Worm (Caenorhabditis elegans) whole organism, L1 larva: Measurements from ENCODE around the gene fip-5.

Experiments
- aha-1 ChIP-seq: fragments of 150-350 bp; optimal IDR thresholded peaks from 2 replicates; lab custom pipeline; 2014; ENCODE audit warnings: missing biosample characterization, missing genetic modification characterization
- blmp-1 ChIP-seq: fragments of 150-350 bp; optimal IDR thresholded peaks from 2 replicates; lab custom pipeline; 2014; ENCODE audit warnings: missing biosample characterization, missing genetic modification characterization
- ceh-82 ChIP-seq, 3 experiments: fragments of 150-350 bp in 1 of 3; sonication (generic microtip) in 2 of 3; optimal IDR thresholded peaks; 2 replicates each; lab custom pipeline; 2014 to 2017; ENCODE audit warnings: missing biosample characterization in 3 of 3, missing genetic modification characterization in 3 of 3
- ces-1 ChIP-seq: fragments of 150-350 bp; optimal IDR thresholded peaks from 2 replicates; lab custom pipeline; 2014; ENCODE audit warnings: missing biosample characterization, missing genetic modification reagents, missing genetic modification characterization
- dpl-1 ChIP-seq, 3 experiments: fragments of 150-350 bp in 2 of 3; sonication (generic microtip) in 1 of 3; optimal IDR thresholded peaks; 2 replicates each; lab custom pipeline; 2014 to 2017; ENCODE audit warnings: missing biosample characterization in 3 of 3, missing genetic modification characterization in 3 of 3, missing genetic modification reagents in 3 of 3
- dsc-1 ChIP-seq: sonication (generic microtip); optimal IDR thresholded peaks from 2 replicates; lab custom pipeline; 2016; ENCODE audit warnings: mild to moderate bottlenecking, missing genetic modification characterization, missing compliant biosample characterization
- egl-13 ChIP-seq: sonication (generic microtip); optimal IDR thresholded peaks from 2 replicates; lab custom pipeline; 2016; ENCODE audit warnings: missing genotype, missing genetic modification reagents, missing genetic modification characterization, missing compliant biosample characterization
- elt-2 ChIP-seq: sonication (generic microtip); optimal IDR thresholded peaks from 2 replicates; lab custom pipeline; 2016; ENCODE audit warnings: missing genetic modification characterization, mild to moderate bottlenecking, inconsistent platforms, missing compliant biosample characterization, missing genetic modification reagents
- elt-3 ChIP-seq, 6 experiments: fragments of 150-350 bp in 1 of 6; sonication (generic microtip); optimal IDR thresholded peaks; 2 replicates each; lab custom pipeline; 2017 to 2018; ENCODE audit warnings: missing biosample characterization in 6 of 6, missing genetic modification characterization in 6 of 6, inconsistent platforms in 1 of 6
- ets-5 ChIP-seq: fragments of 200-800 bp; sonication (Bioruptor generic); IDR thresholded peaks from 2 replicates; pipeline ENCODE4 v1.3.6; 2022; ENCODE audit warnings: missing genetic modification characterization, missing compliant biosample characterization
- fkh-8 ChIP-seq: sonication (generic microtip); optimal IDR thresholded peaks from 2 replicates; lab custom pipeline; 2016; ENCODE audit warnings: mild to moderate bottlenecking, missing genetic modification characterization, missing compliant biosample characterization
- hlh-17 ChIP-seq: fragments of 200-800 bp; sonication (Bioruptor generic); optimal IDR thresholded peaks from 2 replicates; lab custom pipeline; 2018; ENCODE audit warnings: missing genetic modification characterization, mild to moderate bottlenecking, missing compliant biosample characterization, moderate library complexity, borderline replicate concordance
- hlh-4 ChIP-seq: sonication (generic microtip); optimal IDR thresholded peaks from 2 replicates; lab custom pipeline; 2016; ENCODE audit warnings: mild to moderate bottlenecking, missing genetic modification characterization, missing compliant biosample characterization
- jun-1 ChIP-seq: fragments of 150-350 bp; optimal IDR thresholded peaks from 2 replicates; lab custom pipeline; 2014; ENCODE audit warnings: missing biosample characterization, missing genetic modification reagents, missing genetic modification characterization
- lir-3 ChIP-seq: sonication (generic microtip); optimal IDR thresholded peaks from 2 replicates; lab custom pipeline; 2016; ENCODE audit warnings: mild to moderate bottlenecking, missing genetic modification characterization, moderate library complexity, missing compliant biosample characterization; ENCODE audit not compliant: poor library complexity
- lsy-2 ChIP-seq, 2 experiments: fragments of 150-350 bp; optimal IDR thresholded peaks; 2 replicates each; lab custom pipeline; 2014; ENCODE audit warnings: missing biosample characterization in 2 of 2, missing genetic modification characterization in 2 of 2
- mef-2 ChIP-seq: fragments of 150-350 bp; optimal IDR thresholded peaks from 2 replicates; lab custom pipeline; 2014; ENCODE audit warnings: missing biosample characterization, missing genetic modification characterization
- nhr-237 ChIP-seq: fragments of 150-350 bp; optimal IDR thresholded peaks from 2 replicates; lab custom pipeline; 2014; ENCODE audit warnings: missing biosample characterization, missing genetic modification characterization
- nhr-28 ChIP-seq: fragments of 150-350 bp; optimal IDR thresholded peaks from 2 replicates; lab custom pipeline; 2014; ENCODE audit warnings: missing biosample characterization, missing genetic modification characterization
- nhr-47 ChIP-seq: sonication (generic microtip); optimal IDR thresholded peaks from 2 replicates; lab custom pipeline; 2016; ENCODE audit warnings: mild to moderate bottlenecking, missing genetic modification characterization, moderate library complexity, missing compliant biosample characterization
- nhr-77 ChIP-seq: fragments of 150-350 bp; optimal IDR thresholded peaks from 2 replicates; lab custom pipeline; 2014; ENCODE audit warnings: missing biosample characterization, missing genetic modification characterization
- nhr-90 ChIP-seq: sonication (generic microtip); optimal IDR thresholded peaks from 2 replicates; lab custom pipeline; 2016; ENCODE audit warnings: mild to moderate bottlenecking, missing genetic modification characterization, missing compliant biosample characterization; ENCODE audit not compliant: poor library complexity
- pag-3 ChIP-seq: sonication (generic microtip); optimal IDR thresholded peaks from 2 replicates; lab custom pipeline; 2017; ENCODE audit warnings: missing genetic modification characterization, mild to moderate bottlenecking, missing compliant biosample characterization, antibody characterized with exemption, borderline replicate concordance; ENCODE audit not compliant: insufficient read depth
- pax-3 ChIP-seq: fragments of 200-800 bp; sonication (Bioruptor generic); optimal IDR thresholded peaks from 2 replicates; lab custom pipeline; 2018; ENCODE audit warnings: mild to moderate bottlenecking, missing genetic modification characterization, moderate library complexity, missing compliant biosample characterization
- sptf-1 ChIP-seq: fragments of 150-350 bp; optimal IDR thresholded peaks from 2 replicates; lab custom pipeline; 2014; ENCODE audit warnings: missing biosample characterization, missing genetic modification characterization
- tlp-1 ChIP-seq: fragments of 150-350 bp; optimal IDR thresholded peaks from 2 replicates; lab custom pipeline; 2014; ENCODE audit warnings: missing biosample characterization, missing genetic modification characterization
- unc-130 ChIP-seq: fragments of 150-350 bp; optimal IDR thresholded peaks from 2 replicates; lab custom pipeline; 2017; ENCODE audit warnings: missing biosample characterization, missing genetic modification characterization, inconsistent platforms
- unc-30 ChIP-seq: sonication (generic microtip); optimal IDR thresholded peaks from 2 replicates; lab custom pipeline; 2017; ENCODE audit warnings: missing biosample characterization, missing genetic modification characterization
- vab-15 ChIP-seq: sonication (generic microtip); optimal IDR thresholded peaks from 2 replicates; lab custom pipeline; 2017; ENCODE audit warnings: missing genotype, mild to moderate bottlenecking, missing genetic modification characterization, missing compliant biosample characterization
- xbp-1 ChIP-seq: sonication (generic microtip); optimal IDR thresholded peaks from 2 replicates; lab custom pipeline; 2016; ENCODE audit warnings: missing genetic modification characterization, missing compliant biosample characterization
- zip-4 ChIP-seq: fragments of 200-800 bp; sonication (Bioruptor generic); optimal IDR thresholded peaks from 2 replicates; lab custom pipeline; 2018; ENCODE audit warnings: mild to moderate bottlenecking, missing genetic modification characterization, moderate library complexity, missing compliant biosample characterization

Gene fip-5

ce11 chrX:10310366-10310765, 7.8 kb downstream of the fip-5 start, which contains the start of gene F41E7.6:
TSS of gene F41E7.6 (minus strand) at chrX:10310466.
- TF ChIP-seq nhr-90 (tag; lab: Kevin White, UChicago) (no peak), pag-3 (tag; lab: Kevin White, UChicago) (no peak), nhr-47 (tag; lab: Kevin White, UChicago) (no peak), nhr-77 (tag; lab: Kevin White, UChicago) (no peak), jun-1 (tag; lab: Kevin White, UChicago) (no peak), pax-3 (tag; lab: Kevin White, UChicago) (no peak), mef-2 (tag; lab: Kevin White, UChicago) (no peak), elt-3 (tag; optimal IDR thresholded peaks at IDR 0.05; lab: Kevin White, UChicago) (no peak), elt-2 (tag; lab: Kevin White, UChicago) (no peak), unc-30 (tag; lab: Kevin White, UChicago) (no peak), lsy-2 (tag; optimal IDR thresholded peaks at IDR 0.05; lab: Kevin White, UChicago) (no peak), vab-15 (no peak), sptf-1 (tag; lab: Kevin White, UChicago) (no peak), dsc-1 (tag; lab: Kevin White, UChicago) (no peak), ceh-82 (tag; optimal IDR thresholded peaks at IDR 0.05; lab: Kevin White, UChicago) (no peak), egl-13 (tag; lab: Kevin White, UChicago) (no peak), fkh-8 (tag; lab: Kevin White, UChicago) (no peak), nhr-28 (tag; lab: Kevin White, UChicago) (no peak), unc-130 (tag; lab: Kevin White, UChicago) (no peak), hlh-4 (tag; lab: Kevin White, UChicago) (no peak)

- no peak for TF ChIP-seq nhr-28 (tag; lab: Kevin White, UChicago)
- no peak for TF ChIP-seq aha-1 (tag; lab: Kevin White, UChicago)
- no peak for TF ChIP-seq ceh-82 (tag; optimal IDR thresholded peaks at IDR 0.05; lab: Kevin White, UChicago)
- TF ChIP-seq nhr-237 = no peak
- TF ChIP-seq zip-4 (GFP tag; lab: Kevin White, UChicago) = no peak
- TF ChIP-seq ces-1 = no peak
- no peak for TF ChIP-seq hlh-17 (GFP tag; lab: Kevin White, UChicago)
- peak; percentile 49 for TF ChIP-seq fkh-8 (tag; lab: Kevin White, UChicago)
Measured at ce11 chrX:10315905-10316304, 13.4 kb downstream of the fip-5 start, which contains the start of gene F41E7.9. TSS of gene F41E7.9 (minus strand) at chrX:10316005.

ce11 chrX:10317565-10317964, 15.0 kb downstream of the fip-5 start, which contains the start of gene R07E3.6:
TSS of gene R07E3.6 (plus strand) at chrX:10317722.
- TF ChIP-seq xbp-1 (tag; lab: Kevin White, UChicago) (no peak), ets-5 (GFP tag; lab: Robert Waterston, UW) (no peak), elt-3 (tag; optimal IDR thresholded peaks at IDR 0.05; lab: Kevin White, UChicago) (no peak), lir-3 (tag; lab: Kevin White, UChicago) (no peak), blmp-1 (tag; lab: Kevin White, UChicago) (peak; percentile 100), dpl-1 (GFP tag; optimal IDR thresholded peaks at IDR 0.05; lab: Kevin White, UChicago) (no peak)

- TF ChIP-seq lir-3 (tag; lab: Kevin White, UChicago) (no peak), blmp-1 (tag; lab: Kevin White, UChicago) (peak; percentile 76)
- TF ChIP-seq, all 84 proteins: peak for 1
Measured at ce11 chrX:10318437-10318836, 15.9 kb downstream of the fip-5 start.

ce11 chrX:10319653-10320052, 17.1 kb downstream of the fip-5 start:
- no peak for TF ChIP-seq xbp-1 (tag; lab: Kevin White, UChicago)
- TF ChIP-seq jun-1 (tag; lab: Kevin White, UChicago) = no peak
- TF ChIP-seq blmp-1 (tag; lab: Kevin White, UChicago) = peak; percentile 66
- TF ChIP-seq tlp-1 (tag; lab: Kevin White, UChicago) = no peak
- no peak for TF ChIP-seq mef-2 (tag; lab: Kevin White, UChicago)
